Worm (Caenorhabditis elegans): ENCODE results near the gene spe-36.
A peak's percentile ranks its signal among the peaks of the same experiment; 100 is the strongest.

The spe-36 gene

ce11 chrIV:11569795-11570194 lies 22.3 kb downstream of the spe-36 start:
- no peak for TF ChIP-seq ceh-40 (GFP tag; IDR thresholded peaks at IDR 0.05)
- no peak for TF ChIP-seq rec-8 (tag; optimal IDR thresholded peaks at IDR 0.05)
- TF ChIP-seq K11D2.4 (GFP tag; IDR thresholded peaks at IDR 0.05): no peak
- no peak for TF ChIP-seq ekl-4 (GFP tag; IDR thresholded peaks at IDR 0.05)
- TF ChIP-seq gei-17 (GFP tag; optimal IDR thresholded peaks at IDR 0.05): no peak
- no peak for TF ChIP-seq pbrm-1 (GFP tag; IDR thresholded peaks at IDR 0.05)
- TF ChIP-seq aptf-3 (GFP tag; IDR thresholded peaks at IDR 0.05): no peak
- TF ChIP-seq B0035.1 (tag; optimal IDR thresholded peaks at IDR 0.05): no peak
- no peak for TF ChIP-seq tbp1 (GFP tag; optimal IDR thresholded peaks at IDR 0.05)
- no peak for TF ChIP-seq F57C9.4 (tag; optimal IDR thresholded peaks at IDR 0.05)

DNA sequence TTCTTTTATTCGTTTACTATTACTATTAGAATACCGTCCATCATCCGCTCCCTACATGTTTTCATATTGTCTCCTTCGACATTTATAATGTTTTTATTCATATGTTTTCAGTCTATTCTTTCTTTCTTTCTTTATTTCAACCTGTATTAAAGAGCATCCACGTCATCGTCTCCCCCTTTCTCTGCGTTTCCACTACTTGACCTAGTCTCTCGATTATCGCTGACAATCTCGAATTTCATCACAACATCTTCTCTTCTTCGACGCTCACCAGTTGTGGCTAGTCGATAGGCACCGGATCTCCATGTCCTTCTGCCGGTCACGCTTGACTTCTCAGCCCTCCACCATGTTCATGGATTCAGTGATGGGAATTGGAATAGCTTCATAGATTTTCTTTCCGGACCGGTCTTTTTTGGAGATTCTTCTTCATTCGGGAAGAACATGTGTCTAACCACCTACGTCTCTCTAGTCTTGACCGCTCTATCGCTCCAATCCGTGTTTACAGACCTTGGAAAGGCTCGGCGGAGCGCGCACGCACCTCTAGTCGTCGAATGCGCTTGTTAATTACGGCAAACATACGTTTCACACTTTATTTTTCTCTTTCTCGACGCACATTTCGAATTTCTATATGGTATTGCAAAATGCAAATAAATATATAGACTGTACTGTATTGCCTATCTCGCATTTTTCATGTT lies 23.7 kb downstream of the spe-36 start:
- peak; percentile 52; the same call in 1 of the 2 replicates for TF ChIP-seq madf-3 (GFP tag; IDR thresholded peaks at IDR 0.05)
- TF ChIP-seq hrde-1 (tag; optimal IDR thresholded peaks at IDR 0.05; ENCODE audit: borderline replicate concordance): no peak
- no peak for TF ChIP-seq F23B12.7 (tag; optimal IDR thresholded peaks at IDR 0.05; ENCODE audit: insufficient read depth)
- TF ChIP-seq cebp-1 (GFP tag; IDR thresholded peaks at IDR 0.05): no peak
- TF ChIP-seq cebp-1 (tag; optimal IDR thresholded peaks at IDR 0.05): peak; percentile 4

DNA sequence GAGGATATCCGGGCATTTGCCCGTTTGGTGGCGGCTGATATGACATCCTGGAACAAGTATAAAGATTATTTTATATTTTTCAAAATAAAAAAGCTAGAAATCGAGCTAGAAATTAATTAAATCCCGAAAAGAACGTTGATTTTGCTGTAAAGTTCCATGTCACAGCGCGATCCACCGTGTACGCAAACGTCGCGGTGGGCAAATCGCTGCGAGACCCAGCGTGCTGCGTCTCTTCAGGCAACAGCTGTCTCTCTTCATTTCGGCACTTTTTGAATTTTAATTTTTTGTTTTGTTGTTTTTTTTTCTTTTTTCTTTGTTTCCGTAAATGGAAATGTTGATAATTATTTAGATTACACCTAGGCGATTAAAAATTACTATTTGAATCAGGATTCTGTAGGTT lies 25.9 kb downstream of the spe-36 start, which contains the start of gene sec-24.1:
sec-24.1 (minus strand) TSS at position 49 of the 400 bp plus-strand sequence.
- TF ChIP-seq mxl-1 (tag; optimal IDR thresholded peaks at IDR 0.05) (no peak), Y56A3A.18 (GFP tag; IDR thresholded peaks at IDR 0.05) (no peak), athp-1 (tag; optimal IDR thresholded peaks at IDR 0.05) (peak; percentile 32), hrde-1 (tag; optimal IDR thresholded peaks at IDR 0.05; ENCODE audit: borderline replicate concordance) (no peak), bed-1 (GFP tag; IDR thresholded peaks at IDR 0.05) (no peak), ceh-100 (GFP tag; IDR thresholded peaks at IDR 0.05) (peak; percentile 57; the same call in 1 of the 2 replicates), nhr-80 (tag; optimal IDR thresholded peaks at IDR 0.05) (peak; percentile 9), lin-35 (GFP tag; optimal IDR thresholded peaks at IDR 0.05) (peak in 1 of 3 experiments; percentile 94), nfyb-1 (GFP tag; IDR thresholded peaks at IDR 0.05) (peak; percentile 59; the same call in 1 of the 2 replicates), mel-28 (tag; optimal IDR thresholded peaks at IDR 0.05; ENCODE audit: borderline replicate concordance) (no peak), unc-62 (GFP tag; optimal IDR thresholded peaks at IDR 0.05) (no peak), sdz-38 (tag; optimal IDR thresholded peaks at IDR 0.05) (no peak), zim-3 (tag; optimal IDR thresholded peaks at IDR 0.05) (no peak), sptf-2 (GFP tag; optimal IDR thresholded peaks at IDR 0.05) (no peak), B0019.2 (GFP tag; conservative IDR thresholded peaks at IDR 0.05) (no peak; the same call in 1 of the 2 replicates), ztf-6 (GFP tag; IDR thresholded peaks at IDR 0.05) (no peak), ztf-28 (GFP tag; IDR thresholded peaks at IDR 0.05) (no peak), F49E8.2 (tag; optimal IDR thresholded peaks at IDR 0.05; ENCODE audit: insufficient read depth) (peak; percentile 76), dpff-1 (tag; optimal IDR thresholded peaks at IDR 0.05) (no peak), ceh-27 (GFP tag; optimal IDR thresholded peaks at IDR 0.05) (peak; percentile 49), ama-1 (optimal IDR thresholded peaks at IDR 0.05) (no peak), ama-1 (GFP tag; optimal IDR thresholded peaks at IDR 0.05) (no peak), him-1 (tag; optimal IDR thresholded peaks at IDR 0.05) (no peak), K11D2.4 (GFP tag; IDR thresholded peaks at IDR 0.05) (no peak), F37B4.10 (GFP tag; IDR thresholded peaks at IDR 0.05) (no peak), F33H1.4 (GFP tag; IDR thresholded peaks at IDR 0.05) (peak; percentile 99), dox-1 (GFP tag; IDR thresholded peaks at IDR 0.05) (peak; percentile 75), let-526 (GFP tag; IDR thresholded peaks at IDR 0.05) (no peak), tlf-1 (GFP tag; optimal IDR thresholded peaks at IDR 0.05) (peak; percentile 69), D2030.7 (GFP tag; IDR thresholded peaks at IDR 0.05) (peak; percentile 63), let-607 (tag; optimal IDR thresholded peaks at IDR 0.05) (peak; percentile 98), nhr-27 (tag; optimal IDR thresholded peaks at IDR 0.05) (no peak)

All from whole organism, young adult.